Worm (Caenorhabditis elegans) whole organism, late embryonic: ENCODE measurements around the gene nhl-1.

ENCODE experiments used
- F13H6.1 ChIP-seq: sonication (generic microtip); optimal IDR thresholded peaks from 2 replicates; lab custom pipeline; 2016; ENCODE audit warnings: missing genetic modification characterization, missing compliant biosample characterization
- ahr-1 ChIP-seq: sonication (generic microtip); optimal IDR thresholded peaks from 2 replicates; lab custom pipeline; 2016; ENCODE audit warnings: missing genetic modification characterization, missing compliant biosample characterization
- ama-1 ChIP-seq: fragments of 150-350 bp; optimal IDR thresholded peaks from 2 replicates; lab custom pipeline; 2014
- elt-2 ChIP-seq: sonication (generic microtip); optimal IDR thresholded peaks from 2 replicates; lab custom pipeline; 2016; ENCODE audit warnings: missing genetic modification reagents, missing genetic modification characterization, missing compliant biosample characterization
- eyg-1 ChIP-seq: sonication (generic microtip); optimal IDR thresholded peaks from 2 replicates; lab custom pipeline; 2016; ENCODE audit warnings: missing genotype, missing genetic modification characterization, missing compliant biosample characterization
- fkh-10 ChIP-seq: fragments of 150-350 bp; optimal IDR thresholded peaks from 2 replicates; lab custom pipeline; 2014; ENCODE audit warnings: missing biosample characterization, missing genetic modification reagents, missing genetic modification characterization
- hlh-15 ChIP-seq: sonication (generic microtip); optimal IDR thresholded peaks from 2 replicates; lab custom pipeline; 2016; ENCODE audit warnings: missing genetic modification characterization, missing compliant biosample characterization
- hlh-30 ChIP-seq: sonication (generic microtip); optimal IDR thresholded peaks from 2 replicates; lab custom pipeline; 2017; ENCODE audit warnings: antibody characterized with exemption, missing genetic modification characterization, missing compliant biosample characterization; ENCODE audit not compliant: insufficient read depth
- pat-9 ChIP-seq: fragments of 200-800 bp; sonication (Bioruptor generic); optimal IDR thresholded peaks from 2 replicates; lab custom pipeline; 2018; ENCODE audit warnings: mild to moderate bottlenecking, missing genetic modification characterization, moderate library complexity, missing compliant biosample characterization
- pha-4 ChIP-seq: fragments of 150-350 bp; optimal IDR thresholded peaks from 2 replicates; lab custom pipeline; 2018; ENCODE audit warnings: missing biosample characterization, missing genetic modification reagents, missing genetic modification characterization
- sox-4 ChIP-seq: sonication (generic microtip); optimal IDR thresholded peaks from 2 replicates; lab custom pipeline; 2017; ENCODE audit warnings: mild to moderate bottlenecking, missing genetic modification characterization, inconsistent platforms, missing compliant biosample characterization

DNA sequence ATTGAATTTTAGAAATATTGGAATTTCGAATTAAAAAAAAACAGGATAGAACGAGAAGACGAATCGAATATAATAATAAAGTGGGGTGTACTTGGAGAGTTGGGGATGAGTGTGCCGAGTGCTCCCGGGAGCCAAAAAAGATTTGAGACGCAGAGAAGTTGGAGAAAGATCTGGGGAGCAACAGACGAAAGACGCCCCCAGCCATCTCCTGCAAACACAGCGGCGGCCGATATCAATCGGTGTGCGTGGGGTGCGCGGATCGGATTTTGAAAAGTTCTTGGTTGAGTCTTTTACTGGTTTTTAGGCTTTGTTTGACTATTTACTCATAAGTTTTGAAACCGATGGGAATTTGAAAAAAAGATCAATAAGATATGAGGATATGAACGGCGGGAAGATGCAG is at the start of gene nhl-1:
- TF ChIP-seq pat-9 (no peak), eyg-1 (tag; lab: Kevin White, UChicago) (no peak), fkh-10 (GFP tag; lab: Kevin White, UChicago) (no peak), hlh-30 (tag; lab: Kevin White, UChicago) (no peak), sox-4 (tag; lab: Kevin White, UChicago) (no peak), hlh-15 (tag; lab: Kevin White, UChicago) (no peak), F13H6.1 (tag; lab: Kevin White, UChicago) (no peak), ama-1 (lab: Kevin White, UChicago) (no peak), ahr-1 (tag; lab: Kevin White, UChicago) (no peak), pha-4 (tag; lab: Kevin White, UChicago) (no peak), elt-2 (no peak)
